Worm (Caenorhabditis elegans): ENCODE results near the gene T10H4.4.

- TF ChIP-seq Y48G9A.11 (GFP tag; IDR thresholded peaks at IDR 0.05), result no peak
- TF ChIP-seq zag-1 (tag; optimal IDR thresholded peaks at IDR 0.05), result no peak
- TF ChIP-seq dmd-8 (GFP tag; IDR thresholded peaks at IDR 0.05), result no peak
Observed at ce11 chrV:15276915-15277314, 4.8 kb upstream of the T10H4.4 start, which contains the start of gene srw-17.
